Fruit fly (Drosophila melanogaster): ENCODE results near the gene CG9109.

The CG9109 gene

DNA sequence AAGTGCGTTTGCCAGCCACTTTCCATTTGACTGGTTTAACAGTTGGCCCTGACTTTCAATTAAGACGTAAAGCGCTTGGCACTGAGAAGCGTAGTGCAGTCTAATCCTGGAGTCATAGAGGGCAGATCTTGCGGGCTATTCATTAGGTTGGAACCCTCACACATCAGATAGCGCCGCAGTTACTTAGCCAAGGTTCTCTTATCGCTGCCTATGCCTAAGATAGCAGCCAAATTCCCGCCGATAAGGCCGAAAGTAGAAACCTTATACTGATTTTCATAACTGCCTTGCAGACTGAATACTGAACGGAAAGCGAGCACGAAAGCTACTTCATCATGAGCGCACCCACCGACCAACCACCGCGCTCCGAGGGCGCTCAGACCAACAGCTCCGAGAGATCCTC, 37.9 kb upstream of the CG9109 start:
- TF ChIP-seq pan (optimal IDR thresholded peaks at IDR 0.05) (no peak), EcR (GFP tag; optimal IDR thresholded peaks at IDR 0.05) (no peak), Dll (optimal IDR thresholded peaks at IDR 0.05) (no peak), CG8478 (optimal IDR thresholded peaks at IDR 0.05) (no peak), psq (optimal IDR thresholded peaks at IDR 0.05) (no peak), usp (GFP tag; optimal IDR thresholded peaks at IDR 0.05) (no peak)

DNA sequence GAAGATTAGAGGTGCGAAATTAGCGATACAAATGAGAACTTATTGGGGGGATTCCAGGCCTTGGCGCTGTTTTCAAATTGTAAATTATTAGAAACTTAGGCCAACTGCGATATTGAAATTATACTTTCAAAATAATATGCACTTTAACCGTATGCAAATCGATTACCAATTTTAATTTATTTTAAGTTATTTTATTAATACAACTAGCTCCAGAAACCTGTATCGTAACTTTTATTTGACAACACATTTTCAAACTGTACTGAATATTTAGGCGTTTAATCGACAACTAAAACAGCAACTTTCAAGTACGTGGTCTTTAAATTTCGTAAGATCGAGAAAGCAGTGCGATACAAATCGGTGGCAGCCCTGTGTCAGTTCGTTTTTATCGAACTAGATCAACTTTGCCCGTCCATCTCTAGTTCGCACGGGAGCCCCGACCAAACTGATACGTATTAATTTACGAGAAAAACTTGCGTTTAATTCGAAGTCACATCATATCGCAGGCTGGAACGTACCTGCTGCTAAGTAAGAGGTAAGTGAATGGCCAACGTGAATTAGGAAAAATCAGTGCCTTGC, 36.5 kb upstream of the CG9109 start, which contains the start of the genes CG9154 and Kr-h2:
TSS of gene CG9154 (minus strand) at position 31 of the 576 bp plus-strand sequence.
TSS of gene Kr-h2 (plus strand) at position 335 of the 576 bp plus-strand sequence.
- no peak for TF ChIP-seq Dll (optimal IDR thresholded peaks at IDR 0.05)

DNA sequence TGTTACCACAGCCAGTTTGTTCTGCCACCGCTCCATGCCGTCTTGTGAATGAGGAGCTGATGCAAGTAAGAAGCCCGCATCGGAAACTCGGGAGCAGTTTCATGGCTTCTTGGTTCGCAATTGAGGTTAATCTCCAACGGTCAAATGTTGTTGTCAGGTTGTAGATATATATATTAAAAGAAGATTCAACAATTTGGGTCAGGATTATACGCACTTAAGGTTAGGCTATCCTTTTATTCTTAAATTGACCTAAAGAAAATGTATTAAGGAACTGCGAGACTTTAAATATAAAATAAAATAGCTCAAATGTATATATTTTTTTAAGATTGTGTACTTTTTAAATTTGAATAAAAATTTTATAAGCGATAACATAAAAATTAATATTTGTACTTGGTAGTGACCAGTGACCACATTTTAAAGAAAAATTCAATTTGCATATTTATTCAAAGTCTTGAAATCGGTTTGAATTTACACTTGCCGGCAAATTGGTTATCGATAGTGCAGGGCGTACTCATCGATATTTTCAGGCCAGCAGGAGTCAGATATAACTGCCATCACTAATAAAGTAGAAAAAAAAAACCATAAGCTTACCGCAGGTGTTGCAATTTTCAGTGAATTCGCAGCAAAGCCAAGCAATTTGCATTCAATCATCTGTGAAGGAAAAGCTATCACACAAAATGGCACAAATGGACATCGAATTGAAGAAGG, 34.5 kb upstream of the CG9109 start, which contains the start of the genes CG9150 and Pfdn1:
TSS of gene CG9150 (minus strand) at position 51 of the 708 bp plus-strand sequence.
TSS of gene Pfdn1 (plus strand) at position 536 of the 708 bp plus-strand sequence.
- no peak for TF ChIP-seq CG8478 (optimal IDR thresholded peaks at IDR 0.05)

DNA sequence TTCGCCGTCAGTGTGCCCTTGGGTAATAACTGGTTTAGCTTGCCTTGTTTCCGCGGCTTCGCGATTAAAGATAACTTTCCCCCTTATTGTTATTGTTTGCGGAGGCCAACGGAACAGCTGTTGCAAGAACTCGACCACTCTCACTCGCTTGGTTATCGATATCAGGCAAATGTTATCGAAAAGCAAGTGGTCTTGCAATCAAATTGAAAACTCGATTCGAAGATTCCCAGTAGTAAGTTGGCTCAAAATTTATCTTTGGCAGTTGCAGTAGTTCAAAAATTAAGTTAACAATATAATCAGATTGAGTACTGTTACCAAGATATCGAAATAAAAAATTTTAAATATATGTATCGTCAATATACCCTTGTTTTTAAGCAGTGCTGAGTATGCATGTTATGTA, 31.6 kb upstream of the CG9109 start, which contains the start of the genes Fbw5 and CG9147:
TSS of gene Fbw5 (minus strand) at position 131 of the 400 bp plus-strand sequence.
TSS of gene CG9147 (plus strand) at position 175 of the 400 bp plus-strand sequence.
- TF ChIP-seq EcR (GFP tag; optimal IDR thresholded peaks at IDR 0.05), result no peak
- TF ChIP-seq pan (optimal IDR thresholded peaks at IDR 0.05), result peak; percentile 97

DNA sequence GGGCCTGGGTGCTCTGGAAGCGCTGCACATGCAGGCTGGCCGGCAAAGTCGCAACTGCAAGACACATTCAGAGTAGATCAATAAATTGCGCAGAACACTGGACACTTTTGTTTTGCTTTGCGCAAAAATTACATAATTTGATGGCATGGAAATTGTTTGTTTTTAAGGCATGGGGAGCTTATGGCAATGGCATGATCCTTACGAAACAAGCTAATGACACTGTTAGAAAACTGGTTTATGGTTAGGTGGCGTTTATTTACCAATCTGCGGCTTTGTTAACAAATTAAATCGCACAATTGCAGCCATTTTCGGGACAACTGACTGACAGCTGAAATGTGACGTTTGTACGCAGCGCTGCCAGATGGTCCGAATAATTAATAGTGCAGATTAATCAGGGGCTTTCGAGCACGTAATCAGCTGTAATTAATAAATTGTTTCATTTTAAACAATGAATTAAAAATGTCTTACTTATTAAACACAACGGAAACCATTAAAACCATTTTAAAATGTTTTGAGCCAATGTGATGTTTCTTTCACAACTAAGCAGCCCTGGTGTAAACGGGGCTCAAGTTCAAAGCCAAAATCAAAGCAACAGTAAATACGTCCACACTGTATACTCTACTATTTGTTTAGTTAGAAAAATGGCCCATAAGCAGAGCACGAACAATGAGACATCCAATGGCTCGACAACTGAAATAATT, 28.3 kb upstream of the CG9109 start, which contains the start of the genes ND-51 and CG13994:
TSS of gene ND-51 (minus strand) at position 376 of the 701 bp plus-strand sequence.
TSS of gene CG13994 (plus strand) at position 608 of the 701 bp plus-strand sequence.
- TF ChIP-seq psq (optimal IDR thresholded peaks at IDR 0.05) (no peak), Dll (optimal IDR thresholded peaks at IDR 0.05) (no peak), usp (GFP tag; optimal IDR thresholded peaks at IDR 0.05) (no peak), CG8478 (optimal IDR thresholded peaks at IDR 0.05) (no peak), EcR (GFP tag; optimal IDR thresholded peaks at IDR 0.05) (no peak), pan (optimal IDR thresholded peaks at IDR 0.05) (no peak)

DNA sequence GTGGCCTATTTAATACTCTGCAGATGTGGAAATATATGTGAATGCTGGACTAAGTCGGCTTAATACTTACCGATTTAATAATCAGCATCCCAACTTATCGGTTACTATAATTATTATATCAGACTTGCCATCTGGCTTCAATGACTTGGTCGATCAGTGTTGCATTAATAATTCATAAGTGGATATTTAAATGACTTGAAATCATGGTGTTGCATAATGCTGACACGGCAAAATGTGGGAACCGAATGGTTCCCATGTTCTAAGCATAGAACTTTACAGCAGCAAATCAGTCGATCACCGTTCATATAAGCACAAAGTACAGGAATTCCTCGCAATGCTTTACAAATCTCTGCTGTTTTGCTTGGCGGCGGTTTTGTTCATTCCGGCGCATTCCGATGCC, 26.0 kb upstream of the CG9109 start, which contains the start of gene CG34180:
TSS of gene CG34180 (plus strand) at position 301 of the 400 bp plus-strand sequence.
- no peak for TF ChIP-seq usp (GFP tag; optimal IDR thresholded peaks at IDR 0.05)
- no peak for TF ChIP-seq Dll (optimal IDR thresholded peaks at IDR 0.05)
- TF ChIP-seq CG8478 (optimal IDR thresholded peaks at IDR 0.05), result no peak
- TF ChIP-seq pan (optimal IDR thresholded peaks at IDR 0.05), result no peak
- TF ChIP-seq psq (optimal IDR thresholded peaks at IDR 0.05), result no peak

DNA sequence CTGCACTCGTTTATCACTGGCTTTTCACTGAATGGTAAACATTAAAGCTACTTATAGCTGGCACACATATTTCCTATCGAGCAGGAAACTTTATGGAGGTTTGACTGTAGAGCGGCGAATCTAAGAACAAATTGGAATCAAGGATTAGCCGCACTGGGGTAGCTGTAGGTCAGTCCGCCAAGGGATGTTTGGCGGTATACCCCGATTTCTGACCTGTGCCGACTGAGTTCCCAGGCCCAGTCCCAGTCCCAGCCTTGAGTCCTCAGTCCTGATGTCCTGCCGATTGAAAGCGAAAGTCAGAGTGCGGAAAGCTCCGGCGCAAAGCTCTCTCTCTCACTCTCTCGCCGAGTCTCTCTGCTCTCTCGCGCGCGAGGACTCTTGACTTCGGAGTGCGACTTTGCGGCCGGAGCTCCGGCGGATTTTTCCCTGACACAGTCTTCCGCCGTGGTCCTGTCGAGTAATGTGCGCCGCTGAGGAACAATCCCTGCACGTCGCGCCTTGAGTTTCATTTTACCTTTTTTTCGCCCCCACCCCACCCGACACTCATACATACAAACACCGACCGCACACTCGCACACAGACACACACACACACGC, 19.7 kb upstream of the CG9109 start, which contains the start of gene CG13995:
TSS of gene CG13995 (plus strand) at position 429 of the 596 bp plus-strand sequence.
- TF ChIP-seq psq (optimal IDR thresholded peaks at IDR 0.05), result no peak
- TF ChIP-seq usp (GFP tag; optimal IDR thresholded peaks at IDR 0.05), result no peak
- TF ChIP-seq pan (optimal IDR thresholded peaks at IDR 0.05), result no peak
- no peak for TF ChIP-seq EcR (GFP tag; optimal IDR thresholded peaks at IDR 0.05)
- TF ChIP-seq Dll (optimal IDR thresholded peaks at IDR 0.05), result no peak
- no peak for TF ChIP-seq CG8478 (optimal IDR thresholded peaks at IDR 0.05)

DNA sequence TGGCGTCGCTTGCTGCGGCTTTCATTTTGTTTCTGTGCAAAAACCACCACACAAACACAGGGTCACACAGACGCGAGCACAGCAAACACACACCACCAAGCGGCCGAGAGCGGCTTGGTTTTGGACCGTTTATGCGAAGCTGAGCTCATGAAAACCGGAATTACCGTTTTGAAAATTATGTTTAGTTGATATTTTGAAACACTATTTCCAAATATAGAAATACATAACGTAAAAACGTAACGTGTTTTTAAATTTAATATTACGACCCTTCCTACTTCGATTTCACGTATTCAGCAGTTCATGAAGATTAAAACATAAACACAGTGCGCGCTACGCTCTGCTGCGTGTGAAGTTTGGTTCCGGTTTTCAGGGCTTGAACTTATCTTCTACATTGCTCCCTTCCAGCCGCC, 17.0 kb upstream of the CG9109 start:
- TF ChIP-seq psq (optimal IDR thresholded peaks at IDR 0.05) (no peak), CG8478 (optimal IDR thresholded peaks at IDR 0.05) (no peak), EcR (GFP tag; optimal IDR thresholded peaks at IDR 0.05) (no peak), pan (optimal IDR thresholded peaks at IDR 0.05) (no peak), Dll (optimal IDR thresholded peaks at IDR 0.05) (no peak), usp (GFP tag; optimal IDR thresholded peaks at IDR 0.05) (no peak)

DNA sequence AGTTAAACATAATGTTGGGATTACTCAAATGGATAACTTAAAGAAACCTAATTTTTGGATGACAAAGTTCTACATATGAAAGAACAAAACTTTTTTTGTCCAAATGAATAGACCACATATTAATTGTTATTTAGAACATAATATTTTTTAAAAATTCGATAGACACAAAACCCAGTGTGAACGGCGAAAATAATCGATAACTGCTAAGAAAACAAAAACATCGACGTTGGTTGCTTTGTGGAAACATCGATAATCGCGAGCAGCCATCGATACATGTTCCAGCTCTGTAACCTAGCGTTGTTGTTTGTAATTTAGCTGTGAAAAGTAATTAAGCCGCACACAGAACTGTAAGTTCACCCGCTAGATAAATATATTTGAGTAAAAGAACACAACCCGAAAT, 16.4 kb upstream of the CG9109 start, which contains the start of gene CG9135:
TSS of gene CG9135 (plus strand) at position 226 of the 400 bp plus-strand sequence.
- TF ChIP-seq Dll (optimal IDR thresholded peaks at IDR 0.05) (no peak), CG8478 (optimal IDR thresholded peaks at IDR 0.05) (no peak)

DNA sequence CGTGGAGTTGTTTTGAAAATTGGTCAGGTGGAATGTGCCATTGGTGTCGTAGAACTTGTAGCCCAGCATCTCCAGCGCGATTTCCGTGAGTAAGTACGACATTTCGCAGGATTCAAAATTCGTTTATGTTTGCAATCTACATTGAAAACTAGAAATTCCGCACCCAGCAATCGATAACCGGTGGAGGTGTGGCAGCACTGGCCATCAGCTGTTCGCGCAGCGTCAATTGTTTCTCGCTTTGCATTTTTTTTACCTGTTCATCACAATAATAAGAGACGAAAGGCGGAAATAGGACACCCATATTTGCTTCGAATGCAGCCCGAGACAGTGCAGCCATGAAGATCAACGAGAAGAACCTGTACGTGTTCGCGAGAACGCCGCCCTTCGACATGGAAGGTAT, 14.3 kb upstream of the CG9109 start, which contains the start of the genes CG34179 and slmo:
TSS of gene CG34179 (minus strand) at position 165 of the 400 bp plus-strand sequence.
TSS of gene slmo (minus strand) at position 165 of the 400 bp plus-strand sequence.
- TF ChIP-seq EcR (GFP tag; optimal IDR thresholded peaks at IDR 0.05) (no peak), psq (optimal IDR thresholded peaks at IDR 0.05) (no peak), CG8478 (optimal IDR thresholded peaks at IDR 0.05) (no peak), Dll (optimal IDR thresholded peaks at IDR 0.05) (no peak), pan (optimal IDR thresholded peaks at IDR 0.05) (no peak), usp (GFP tag; optimal IDR thresholded peaks at IDR 0.05) (no peak)

DNA sequence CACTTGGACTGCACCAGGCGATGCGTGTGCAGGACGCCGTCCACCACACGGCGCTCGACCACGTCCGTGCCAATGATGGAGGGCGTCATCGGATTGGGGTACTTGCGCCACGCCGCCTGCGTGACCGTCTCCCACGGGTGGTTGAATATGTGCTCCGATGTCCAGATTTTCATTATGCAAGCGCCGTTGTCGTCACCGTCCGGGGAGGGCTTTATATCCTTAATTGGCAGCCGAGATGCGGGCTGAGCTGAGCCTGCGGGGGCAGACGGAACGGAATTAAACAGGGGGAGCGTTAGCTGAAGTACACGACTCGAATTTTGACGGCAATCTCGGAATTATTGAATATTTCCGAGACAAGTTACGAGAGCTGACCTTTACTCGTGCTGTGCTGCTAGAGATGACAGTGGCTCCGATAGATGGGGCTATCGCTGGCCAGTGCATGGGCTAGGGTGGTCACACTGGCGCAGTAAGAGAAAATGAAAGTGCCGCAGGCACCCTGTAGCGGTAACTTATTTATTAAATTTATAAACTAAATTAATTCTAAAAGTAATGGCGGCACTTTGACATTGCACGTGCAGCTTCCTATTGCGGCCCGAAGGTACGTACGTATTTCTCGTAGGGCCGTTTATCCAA, 13.4 kb upstream of the CG9109 start, which contains the start of gene IPIP:
TSS of gene IPIP (plus strand) at position 475 of the 633 bp plus-strand sequence.
- TF ChIP-seq usp (GFP tag; optimal IDR thresholded peaks at IDR 0.05), result no peak
- no peak for TF ChIP-seq Dll (optimal IDR thresholded peaks at IDR 0.05)
- no peak for TF ChIP-seq CG8478 (optimal IDR thresholded peaks at IDR 0.05)

Data from whole organism.